Worm (Caenorhabditis elegans) whole organism, early embryonic: ENCODE results near the gene BE10.1.

ENCODE experiments used
- B0310.2 ChIP-seq: sonication (generic microtip); optimal IDR thresholded peaks from 2 replicates; lab custom pipeline; 2016; ENCODE audit warnings: mild to moderate bottlenecking, missing genetic modification characterization, missing compliant biosample characterization
- F13C5.2 ChIP-seq: sonication (generic microtip); optimal IDR thresholded peaks from 2 replicates; lab custom pipeline; 2017; ENCODE audit warnings: mild to moderate bottlenecking, missing genetic modification characterization, inconsistent platforms, missing compliant biosample characterization
- aly-1 ChIP-seq: sonication (generic microtip); optimal IDR thresholded peaks from 2 replicates; lab custom pipeline; 2016; ENCODE audit warnings: missing genetic modification characterization, missing compliant biosample characterization
- ama-1 ChIP-seq: fragments of 150-350 bp; optimal IDR thresholded peaks from 2 replicates; lab custom pipeline; 2014
- ceh-13 ChIP-seq: fragments of 200-800 bp; sonication (Bioruptor generic); optimal IDR thresholded peaks from 2 replicates; lab custom pipeline; 2018; ENCODE audit warnings: mild to moderate bottlenecking, missing genetic modification characterization, missing compliant biosample characterization
- ceh-36 ChIP-seq: sonication (generic microtip); optimal IDR thresholded peaks from 2 replicates; lab custom pipeline; 2016; ENCODE audit warnings: missing genetic modification characterization, inconsistent platforms, missing compliant biosample characterization
- ets-7 ChIP-seq: sonication (generic microtip); optimal IDR thresholded peaks from 2 replicates; lab custom pipeline; 2016; ENCODE audit warnings: missing genotype, missing genetic modification characterization, missing compliant biosample characterization
- flt-1 ChIP-seq: fragments of 200-800 bp; sonication (Bioruptor generic); IDR thresholded peaks from 2 replicates; pipeline ENCODE4 v1.3.6; 2022; ENCODE audit warnings: missing genetic modification characterization, missing compliant biosample characterization
- hmbx-1 ChIP-seq: sonication (generic microtip); optimal IDR thresholded peaks from 2 replicates; lab custom pipeline; 2016; ENCODE audit warnings: mild to moderate bottlenecking, missing genetic modification characterization, missing compliant biosample characterization
- hmg-4 ChIP-seq: fragments of 200-800 bp; sonication (Bioruptor generic); optimal IDR thresholded peaks from 2 replicates; lab custom pipeline; 2018; ENCODE audit warnings: mild to moderate bottlenecking, missing genetic modification characterization, missing compliant biosample characterization
- hnd-1 ChIP-seq: sonication (generic microtip); optimal IDR thresholded peaks from 2 replicates; lab custom pipeline; 2016; ENCODE audit warnings: missing genetic modification characterization, missing compliant biosample characterization
- pes-1 ChIP-seq: fragments of 200-800 bp; sonication (Bioruptor generic); IDR thresholded peaks from 2 replicates; pipeline ENCODE4 v1.3.6; 2022; ENCODE audit warnings: missing genetic modification reagents, missing genetic modification characterization, missing compliant biosample characterization
- scrt-1 ChIP-seq: fragments of 200-800 bp; sonication (Bioruptor generic); IDR thresholded peaks from 2 replicates; pipeline ENCODE4 v1.3.6; 2022; ENCODE audit warnings: missing genetic modification characterization, missing compliant biosample characterization
- sea-1 ChIP-seq: fragments of 200-800 bp; sonication (Bioruptor generic); conservative IDR thresholded peaks from 2 replicates; pipeline ENCODE4 v1.3.6; 2022; ENCODE audit warnings: missing genetic modification characterization, missing compliant biosample characterization
- tbx-11 ChIP-seq: fragments of 200-800 bp; sonication (Bioruptor generic); IDR thresholded peaks from 2 replicates; pipeline ENCODE4 v1.3.6; 2022; ENCODE audit warnings: missing genetic modification characterization, missing compliant biosample characterization
- tbx-37 ChIP-seq: fragments of 200-800 bp; sonication (Bioruptor generic); conservative IDR thresholded peaks from 2 replicates; pipeline ENCODE4 v1.3.6; 2022; ENCODE audit warnings: missing genetic modification reagents, missing genetic modification characterization, missing compliant biosample characterization
- tra-4 ChIP-seq: sonication (generic microtip); optimal IDR thresholded peaks from 2 replicates; lab custom pipeline; 2017; ENCODE audit warnings: missing genetic modification characterization, missing compliant biosample characterization

Gene BE10.1

ce11 chrIII:12764241-12764640 is 25.1 kb downstream of the BE10.1 start, which contains the start of the genes irld-19 and irld-61:
Gene irld-19 (minus strand): TSS chrIII:12764341.
Gene irld-61 (plus strand): TSS chrIII:12764553.
- TF ChIP-seq tbx-11 (GFP tag; lab: Robert Waterston, UW) (no peak), tra-4 (no peak), hmg-4 (no peak), F13C5.2 (tag; lab: Kevin White, UChicago) (no peak), scrt-1 (GFP tag; lab: Robert Waterston, UW) (no peak), ceh-13 (GFP tag; lab: Kevin White, UChicago) (no peak), ets-7 (tag; lab: Kevin White, UChicago) (no peak), tbx-37 (GFP tag; lab: Robert Waterston, UW) (no peak), B0310.2 (tag; lab: Kevin White, UChicago) (no peak)

- TF ChIP-seq flt-1 (GFP tag; lab: Robert Waterston, UW) (no peak), tbx-11 (GFP tag; lab: Robert Waterston, UW) (no peak), ceh-13 (GFP tag; lab: Kevin White, UChicago) (no peak), ama-1 (lab: Kevin White, UChicago) (no peak), hmg-4 (no peak), hnd-1 (no peak), F13C5.2 (tag; lab: Kevin White, UChicago) (no peak), aly-1 (tag; lab: Kevin White, UChicago) (no peak), hmbx-1 (tag; lab: Kevin White, UChicago) (no peak), ets-7 (tag; lab: Kevin White, UChicago) (no peak), B0310.2 (tag; lab: Kevin White, UChicago) (no peak), pes-1 (no peak), ceh-36 (tag; lab: Kevin White, UChicago) (no peak), tra-4 (no peak), tbx-37 (GFP tag; lab: Robert Waterston, UW) (no peak), scrt-1 (GFP tag; lab: Robert Waterston, UW) (no peak)
Observed at ce11 chrIII:12757367-12757766, 32.0 kb downstream of the BE10.1 start, which contains the start of gene srw-9. Gene srw-9 (plus strand): TSS chrIII:12757667.

ce11 chrIII:12755048-12755447 is 34.3 kb downstream of the BE10.1 start, which contains the start of gene srw-10:
Gene srw-10 (plus strand): TSS chrIII:12755348.
- TF ChIP-seq ets-7 (tag; lab: Kevin White, UChicago) = no peak
- TF ChIP-seq ama-1 (lab: Kevin White, UChicago) = no peak
- TF ChIP-seq ceh-13 (GFP tag; lab: Kevin White, UChicago) = no peak
- no peak for TF ChIP-seq tra-4
- TF ChIP-seq tbx-37 (GFP tag; lab: Robert Waterston, UW) = no peak
- no peak for TF ChIP-seq ceh-36 (tag; lab: Kevin White, UChicago)
- TF ChIP-seq scrt-1 (GFP tag; lab: Robert Waterston, UW) = no peak
- no peak for TF ChIP-seq hmbx-1 (tag; lab: Kevin White, UChicago)
- TF ChIP-seq F13C5.2 (tag; lab: Kevin White, UChicago) = no peak

- no peak for TF ChIP-seq tbx-37 (GFP tag; lab: Robert Waterston, UW)
- TF ChIP-seq B0310.2 (tag; lab: Kevin White, UChicago) = no peak
- TF ChIP-seq aly-1 (tag; lab: Kevin White, UChicago) = no peak
- no peak for TF ChIP-seq F13C5.2 (tag; lab: Kevin White, UChicago)
- TF ChIP-seq ets-7 (tag; lab: Kevin White, UChicago) = no peak
- TF ChIP-seq ama-1 (lab: Kevin White, UChicago) = no peak
- no peak for TF ChIP-seq flt-1 (GFP tag; lab: Robert Waterston, UW)
- no peak for TF ChIP-seq hnd-1
- no peak for TF ChIP-seq ceh-36 (tag; lab: Kevin White, UChicago)
- no peak for TF ChIP-seq tbx-11 (GFP tag; lab: Robert Waterston, UW)
- no peak for TF ChIP-seq sea-1 (GFP tag; lab: Robert Waterston, UW)
- no peak for TF ChIP-seq hmg-4
- TF ChIP-seq tra-4 = no peak
Observed at ce11 chrIII:12750831-12751230, 38.5 kb downstream of the BE10.1 start, which contains the start of the genes irld-60 and irld-20. Gene irld-60 (minus strand): TSS chrIII:12750931. Gene irld-20 (plus strand): TSS chrIII:12751109.

ce11 chrIII:12746369-12746855 is 42.9 kb downstream of the BE10.1 start, which contains the start of gene Y111B2A.21:
Gene Y111B2A.21 (plus strand): TSS chrIII:12746419.
- TF ChIP-seq B0310.2 (tag; lab: Kevin White, UChicago) (no peak), aly-1 (tag; lab: Kevin White, UChicago) (no peak), ets-7 (tag; lab: Kevin White, UChicago) (no peak), hnd-1 (no peak), tra-4 (no peak), sea-1 (GFP tag; lab: Robert Waterston, UW) (no peak), hmbx-1 (tag; lab: Kevin White, UChicago) (no peak), tbx-11 (GFP tag; lab: Robert Waterston, UW) (no peak), tbx-37 (GFP tag; lab: Robert Waterston, UW) (no peak), F13C5.2 (tag; lab: Kevin White, UChicago) (no peak), flt-1 (GFP tag; lab: Robert Waterston, UW) (no peak), scrt-1 (GFP tag; lab: Robert Waterston, UW) (no peak), ceh-13 (GFP tag; lab: Kevin White, UChicago) (no peak), ceh-36 (tag; lab: Kevin White, UChicago) (no peak)

DNA sequence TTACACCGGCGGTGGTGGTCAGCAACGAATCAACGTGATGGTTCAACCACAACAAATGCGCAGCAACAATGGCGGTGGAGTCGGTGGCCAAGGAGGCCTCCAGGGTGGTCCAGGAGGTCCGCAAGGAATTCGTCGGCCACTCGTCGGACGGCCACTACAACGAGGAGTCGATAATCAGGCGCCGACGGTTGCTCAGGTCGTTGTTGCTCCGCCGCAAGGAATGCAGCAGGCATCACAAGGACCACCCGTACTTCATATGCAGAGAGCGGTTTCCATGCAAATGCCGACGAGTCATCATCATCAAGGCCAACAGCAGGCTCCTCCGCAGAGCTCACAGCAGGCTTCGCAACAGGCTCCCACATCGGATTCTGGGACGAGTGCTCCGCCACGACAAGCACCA is 45.8 kb downstream of the BE10.1 start:
- TF ChIP-seq ceh-13 (GFP tag; lab: Kevin White, UChicago) (no peak), hmg-4 (no peak), ets-7 (tag; lab: Kevin White, UChicago) (no peak), flt-1 (GFP tag; lab: Robert Waterston, UW) (no peak), sea-1 (GFP tag; lab: Robert Waterston, UW) (no peak), F13C5.2 (tag; lab: Kevin White, UChicago) (no peak), hnd-1 (no peak), pes-1 (no peak), tbx-37 (GFP tag; lab: Robert Waterston, UW) (no peak), B0310.2 (tag; lab: Kevin White, UChicago) (no peak), aly-1 (tag; lab: Kevin White, UChicago) (no peak), scrt-1 (GFP tag; lab: Robert Waterston, UW) (no peak), tra-4 (no peak), tbx-11 (GFP tag; lab: Robert Waterston, UW) (no peak), ceh-36 (tag; lab: Kevin White, UChicago) (no peak), ama-1 (lab: Kevin White, UChicago) (no peak), hmbx-1 (tag; lab: Kevin White, UChicago) (no peak)
